Worm (Caenorhabditis elegans) whole organism, L4/young adult: Measurements from ENCODE around the gene C05G5.7.
A peak's percentile ranks its signal among the peaks of the same experiment; 100 is the strongest.

Experiments
- W03F9.2 ChIP-seq: fragments of 150-350 bp; optimal IDR thresholded peaks from 2 replicates; lab custom pipeline; 2014; ENCODE audit warnings: missing biosample characterization, missing genetic modification characterization
- dao-5 ChIP-seq: sonication (generic microtip); optimal IDR thresholded peaks from 2 replicates; lab custom pipeline; 2016; ENCODE audit warnings: missing genotype, missing genetic modification characterization, moderate library complexity, missing compliant biosample characterization
- him-1 ChIP-seq: sonication (generic microtip); optimal IDR thresholded peaks from 2 replicates; lab custom pipeline; 2016; ENCODE audit warnings: missing genotype, missing genetic modification reagents, missing genetic modification characterization, missing compliant biosample characterization

C05G5.7 gene

DNA sequence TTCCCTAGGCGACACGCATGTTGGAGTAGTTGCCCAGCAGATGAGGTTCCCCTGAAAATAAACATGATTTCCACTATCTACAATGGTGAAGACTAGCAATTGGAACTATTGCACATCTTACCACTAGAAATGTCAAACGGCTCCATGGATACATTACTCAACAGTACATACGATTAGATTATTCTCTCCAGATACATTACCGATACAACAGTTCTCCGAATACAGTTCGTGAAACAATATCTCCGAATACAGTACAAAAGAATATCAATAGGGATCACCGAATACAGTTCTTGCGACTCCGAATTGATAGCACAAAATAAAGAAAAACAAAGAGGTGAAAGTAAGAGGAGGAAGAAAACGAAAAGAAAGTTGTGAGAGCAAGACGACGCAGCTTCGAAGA lies at the start of gene C05G5.7:
Gene C05G5.7 (minus strand): TSS at position 1 of the 400 bp plus-strand sequence.
- TF ChIP-seq him-1 (tag; lab: Kevin White, UChicago) (no peak), W03F9.2 (no peak), dao-5 (tag; lab: Kevin White, UChicago) (no peak)

DNA sequence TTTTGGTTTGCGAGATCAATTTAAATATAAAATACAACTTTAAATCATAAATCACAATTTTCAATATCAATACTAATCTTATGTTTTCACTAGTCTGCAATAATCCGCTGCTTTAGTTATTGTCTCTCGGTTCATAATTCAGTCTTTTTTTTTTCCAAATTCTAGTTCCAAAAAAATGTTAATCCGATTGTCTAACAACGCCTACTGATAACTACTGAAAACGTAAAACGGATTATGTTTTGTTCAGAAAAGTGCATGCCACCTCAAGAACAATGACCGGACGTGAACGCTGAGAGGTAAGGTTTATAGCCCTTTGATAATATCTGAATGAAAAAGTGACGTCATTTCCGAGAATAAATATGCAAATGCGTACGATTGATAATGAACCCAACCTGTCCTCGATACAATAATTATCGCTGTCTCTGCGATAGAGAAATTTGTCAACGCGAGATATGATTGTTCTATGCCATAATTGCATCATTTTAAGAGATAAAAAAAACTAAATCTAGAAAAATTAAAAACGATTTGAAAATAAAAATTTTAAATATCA lies 49.7 kb upstream of the C05G5.7 start, which contains the start of gene sprr-2:
Gene sprr-2 (plus strand): TSS at position 248 of the 550 bp plus-strand sequence.
- TF ChIP-seq him-1 (tag; lab: Kevin White, UChicago) (no peak), W03F9.2 (no peak), dao-5 (tag; lab: Kevin White, UChicago) (no peak)

DNA sequence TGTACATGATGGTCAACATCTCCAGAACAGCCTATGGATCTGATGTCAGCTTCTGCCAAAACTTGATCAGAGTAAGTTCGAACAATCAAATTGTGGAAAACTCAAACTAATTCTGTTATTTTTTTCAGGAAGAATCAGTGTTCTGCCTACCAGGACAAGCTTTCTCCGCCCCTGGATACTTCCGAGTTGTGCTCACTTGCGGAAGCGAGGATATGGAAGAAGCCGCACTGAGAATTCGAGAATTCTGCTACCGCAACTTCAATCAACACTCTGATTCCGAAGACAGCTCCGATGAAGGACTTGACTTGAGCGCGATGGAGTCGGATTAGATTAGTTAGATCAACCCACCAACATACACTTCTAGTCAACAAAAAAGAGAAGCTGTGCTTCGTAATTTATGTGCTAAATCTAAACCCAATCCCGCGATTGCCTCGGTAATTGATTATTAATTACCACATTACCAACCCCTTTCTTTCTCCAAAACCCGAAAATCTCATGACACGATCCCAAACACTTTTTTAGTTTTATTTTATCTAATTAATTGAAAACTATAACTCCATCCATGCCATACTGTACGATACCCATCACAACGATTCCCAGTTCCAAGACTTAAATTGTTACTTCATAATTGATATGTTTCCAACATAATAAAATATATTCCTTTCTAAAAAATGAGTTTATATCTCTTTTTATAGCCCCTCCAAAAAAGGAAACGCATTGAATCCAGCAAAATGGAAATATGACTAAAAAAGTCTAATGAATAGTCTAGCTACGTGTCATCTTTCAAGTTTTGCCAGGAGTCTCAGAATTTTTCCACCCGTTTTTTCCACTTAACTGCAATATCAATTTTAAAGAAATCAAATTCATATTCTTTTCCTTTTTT lies 49.0 kb upstream of the C05G5.7 start:
- no peak for TF ChIP-seq W03F9.2
- TF ChIP-seq dao-5 (tag; lab: Kevin White, UChicago) = no peak

- TF ChIP-seq him-1 (tag; lab: Kevin White, UChicago) (no peak), W03F9.2 (no peak), dao-5 (tag; lab: Kevin White, UChicago) (no peak)
Observed at ce11 chrX:14791195-14791739, 47.7 kb upstream of the C05G5.7 start.

- peak; percentile 4 for TF ChIP-seq W03F9.2
- no peak for TF ChIP-seq him-1 (tag; lab: Kevin White, UChicago)
- peak; percentile 38 for TF ChIP-seq dao-5 (tag; lab: Kevin White, UChicago)
Observed at ce11 chrX:14790320-14791048, 46.9 kb upstream of the C05G5.7 start, which contains the start of gene tatn-1. TSS of gene tatn-1 (plus strand) at chrX:14791008.

ce11 chrX:14787557-14787932 lies 44.0 kb upstream of the C05G5.7 start:
- TF ChIP-seq dao-5 (tag; lab: Kevin White, UChicago) (no peak), him-1 (tag; lab: Kevin White, UChicago) (no peak), W03F9.2 (no peak)

ce11 chrX:14786821-14787556 lies 43.4 kb upstream of the C05G5.7 start:
- TF ChIP-seq him-1 (tag; lab: Kevin White, UChicago) (no peak), dao-5 (tag; lab: Kevin White, UChicago) (no peak), W03F9.2 (no peak)

DNA sequence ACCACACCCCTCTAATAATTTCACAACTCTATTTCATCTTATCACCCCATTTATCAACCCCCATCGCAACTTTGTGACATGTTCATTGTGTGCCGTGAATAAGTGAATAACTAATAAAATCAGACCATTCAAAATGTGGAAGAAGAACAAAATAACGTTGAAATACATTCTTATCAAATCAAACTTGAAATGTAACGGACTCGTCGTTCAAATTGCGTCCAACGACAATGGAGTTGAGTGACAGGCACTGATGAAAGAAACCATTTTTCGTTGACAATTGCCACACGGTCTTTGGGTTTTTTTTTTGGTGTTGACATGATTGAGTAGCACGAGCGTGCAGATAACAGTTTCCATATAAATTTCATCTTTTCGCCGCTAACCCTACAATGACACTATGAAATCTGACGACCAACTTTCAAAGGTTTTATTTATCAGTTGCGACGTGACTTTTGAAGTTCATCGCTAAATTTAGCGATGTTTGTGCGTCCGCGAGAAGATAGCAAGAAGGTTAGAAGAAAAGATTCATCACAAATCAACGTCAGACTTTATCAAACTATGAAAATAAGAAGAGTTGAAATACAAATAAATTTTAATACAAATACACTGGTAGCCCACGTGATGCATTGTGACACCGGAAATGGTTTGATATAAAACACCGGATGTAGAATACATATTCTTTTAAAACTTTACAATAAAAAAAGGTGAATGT lies 40.0 kb upstream of the C05G5.7 start:
- TF ChIP-seq W03F9.2 (peak; percentile 32), him-1 (tag; lab: Kevin White, UChicago) (no peak), dao-5 (tag; lab: Kevin White, UChicago) (no peak)

DNA sequence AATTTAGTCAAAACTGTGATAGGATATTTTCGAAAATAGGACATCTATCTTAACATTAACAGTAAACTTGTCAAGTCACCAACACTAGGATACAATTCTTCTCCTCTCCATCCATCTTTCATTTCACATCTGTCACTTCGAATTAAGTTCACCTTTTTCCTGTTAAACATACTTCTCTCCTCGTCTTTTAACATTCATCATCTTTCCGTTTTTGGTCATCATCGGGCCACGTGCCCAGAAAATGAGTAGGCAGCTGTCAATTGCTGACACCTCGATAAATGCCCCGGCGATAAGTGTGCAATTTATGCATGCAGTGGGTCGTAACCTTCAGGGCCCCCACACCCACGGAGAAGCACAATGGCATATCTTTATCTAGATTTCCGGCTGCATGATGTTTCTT lies 36.6 kb upstream of the C05G5.7 start:
- no peak for TF ChIP-seq W03F9.2
- no peak for TF ChIP-seq him-1 (tag; lab: Kevin White, UChicago)

DNA sequence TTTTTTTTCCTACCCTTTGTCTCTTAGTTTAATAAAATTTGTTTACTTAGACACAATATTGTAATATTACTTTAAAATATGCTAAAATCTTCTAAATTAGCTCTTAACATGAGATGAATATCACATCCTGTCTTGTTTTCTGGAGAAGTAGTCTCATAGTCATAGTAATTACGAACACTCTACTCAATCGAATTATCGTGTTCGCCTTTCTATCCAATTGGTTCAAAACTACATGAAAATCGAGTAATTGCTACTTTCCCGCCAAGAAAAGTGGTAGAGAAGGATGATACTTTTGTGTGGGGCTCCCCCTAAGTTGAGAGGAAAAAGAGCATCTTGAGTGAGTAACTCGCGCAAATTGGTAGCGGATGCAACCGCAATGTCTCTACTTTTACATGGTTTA lies 34.5 kb upstream of the C05G5.7 start:
- TF ChIP-seq W03F9.2 (no peak), dao-5 (tag; lab: Kevin White, UChicago) (no peak), him-1 (tag; lab: Kevin White, UChicago) (no peak)

ce11 chrX:14776312-14776711 lies 32.7 kb upstream of the C05G5.7 start:
- no peak for TF ChIP-seq dao-5 (tag; lab: Kevin White, UChicago)
- no peak for TF ChIP-seq him-1 (tag; lab: Kevin White, UChicago)
- TF ChIP-seq W03F9.2 = no peak

- TF ChIP-seq him-1 (tag; lab: Kevin White, UChicago) (no peak), W03F9.2 (no peak), dao-5 (tag; lab: Kevin White, UChicago) (no peak)
Observed at ce11 chrX:14775222-14775621, 31.6 kb upstream of the C05G5.7 start.
